Fruit fly (Drosophila melanogaster) whole organism, prepupa: ENCODE measurements around the gene CG31883.
A peak's percentile ranks its signal among the peaks of the same experiment; 100 is the strongest.

Source experiments
- CG10669 ChIP-seq: fragments of 200-800 bp; sonication (Bioruptor generic); optimal IDR thresholded peaks from 3 replicates; lab custom pipeline; 2018; ENCODE audit warnings: missing biosample characterization, mild to moderate bottlenecking, missing genetic modification characterization, moderate library complexity
- CG11902 ChIP-seq: fragments of 200-800 bp; sonication (Bioruptor generic); optimal IDR thresholded peaks from 3 replicates; lab custom pipeline; 2016; ENCODE audit warnings: missing biosample characterization, missing genetic modification characterization
- CG15336 ChIP-seq: fragments of 200-800 bp; sonication (Bioruptor generic); IDR thresholded peaks from 2 replicates; pipeline ENCODE4 v1.3.6; 2022; ENCODE audit warnings: missing biosample characterization, missing genetic modification characterization
- CG1621 ChIP-seq: fragments of 200-800 bp; sonication (Bioruptor generic); optimal IDR thresholded peaks from 3 replicates; lab custom pipeline; 2018; ENCODE audit warnings: missing biosample characterization, mild to moderate bottlenecking, missing genetic modification characterization
- CG16779 ChIP-seq: fragments of 200-800 bp; sonication (Bioruptor generic); optimal IDR thresholded peaks from 3 replicates; lab custom pipeline; 2017; ENCODE audit warnings: missing biosample characterization, mild to moderate bottlenecking, missing genetic modification characterization
- CG3032 ChIP-seq: fragments of 200-800 bp; optimal IDR thresholded peaks from 2 replicates; lab custom pipeline; 2019; ENCODE audit warnings: missing biosample characterization, mild to moderate bottlenecking, missing genetic modification characterization, moderate library complexity
- CG32006 ChIP-seq: fragments of 200-800 bp; sonication (Bioruptor generic); optimal IDR thresholded peaks from 3 replicates; lab custom pipeline; 2017; ENCODE audit warnings: missing biosample characterization, mild to moderate bottlenecking, missing genetic modification characterization
- CG34406 ChIP-seq: fragments of 200-800 bp; sonication (Bioruptor generic); optimal IDR thresholded peaks from 3 replicates; lab custom pipeline; 2016; ENCODE audit warnings: missing biosample characterization, missing genetic modification characterization
- CG4318 ChIP-seq: fragments of 200-800 bp; sonication (Bioruptor generic); optimal IDR thresholded peaks from 3 replicates; lab custom pipeline; 2017; ENCODE audit warnings: missing biosample characterization, mild to moderate bottlenecking, missing genetic modification characterization
- CG6163 ChIP-seq: fragments of 200-800 bp; sonication (Bioruptor generic); IDR thresholded peaks from 3 replicates; pipeline ENCODE4 v1.3.6; 2022; ENCODE audit warnings: missing biosample characterization, missing genetic modification characterization
- CG6792 ChIP-seq: fragments of 200-800 bp; sonication (Bioruptor generic); optimal IDR thresholded peaks from 3 replicates; lab custom pipeline; 2016; ENCODE audit warnings: missing biosample characterization, missing genetic modification characterization
- CG6808 ChIP-seq: fragments of 200-800 bp; sonication (Bioruptor generic); optimal IDR thresholded peaks from 3 replicates; lab custom pipeline; 2017; ENCODE audit warnings: missing biosample characterization, missing genetic modification characterization, mild to moderate bottlenecking, moderate library complexity, missing genetic modification reagents
- CG6854 ChIP-seq: fragments of 200-800 bp; sonication (Bioruptor generic); optimal IDR thresholded peaks from 2 replicates; lab custom pipeline; 2017; ENCODE audit warnings: missing biosample characterization, mild to moderate bottlenecking, missing genetic modification characterization
- CG8119 ChIP-seq: fragments of 200-800 bp; sonication (Bioruptor generic); IDR thresholded peaks from 3 replicates; pipeline ENCODE4 v1.3.6; 2022; ENCODE audit warnings: missing biosample characterization, missing genetic modification characterization
- CG9139 ChIP-seq: fragments of 200-800 bp; sonication (Bioruptor generic); optimal IDR thresholded peaks from 3 replicates; lab custom pipeline; 2017; ENCODE audit warnings: missing biosample characterization, mild to moderate bottlenecking, missing genetic modification characterization
- Eip75B ChIP-seq: fragments of 200-800 bp; sonication (Bioruptor generic); optimal IDR thresholded peaks from 3 replicates; lab custom pipeline; 2016; ENCODE audit warnings: missing biosample characterization, missing genetic modification characterization
- Eip78C ChIP-seq: fragments of 200-800 bp; sonication (Bioruptor generic); peaks from one replicate; lab custom pipeline; 2016; ENCODE audit warnings: missing biosample characterization, missing genetic modification characterization
- Ets21C ChIP-seq: fragments of 200-800 bp; sonication (Bioruptor generic); optimal IDR thresholded peaks from 3 replicates; lab custom pipeline; 2016; ENCODE audit warnings: missing biosample characterization, missing genetic modification characterization
- Ets96B ChIP-seq: fragments of 200-800 bp; optimal IDR thresholded peaks from 2 replicates; lab custom pipeline; 2019; ENCODE audit warnings: missing biosample characterization, mild to moderate bottlenecking, missing genetic modification characterization, moderate library complexity
- Hr38 ChIP-seq: sonication (Bioruptor generic); optimal IDR thresholded peaks from 2 replicates; lab custom pipeline; 2016; ENCODE audit warnings: missing biosample characterization, missing genetic modification characterization
- Hr4 ChIP-seq: fragments of 200-800 bp; sonication (Bioruptor generic); optimal IDR thresholded peaks from 3 replicates; lab custom pipeline; 2016; ENCODE audit warnings: missing biosample characterization, missing genetic modification characterization
- Lpt ChIP-seq: fragments of 200-800 bp; sonication (Bioruptor generic); optimal IDR thresholded peaks from 3 replicates; lab custom pipeline; 2016; ENCODE audit warnings: missing biosample characterization, missing genetic modification characterization
- Met ChIP-seq: fragments of 200-800 bp; sonication (Bioruptor generic); optimal IDR thresholded peaks from 3 replicates; lab custom pipeline; 2016; ENCODE audit warnings: missing biosample characterization, missing genetic modification characterization
- OdsH ChIP-seq: fragments of 200-800 bp; sonication (Bioruptor generic); optimal IDR thresholded peaks from 3 replicates; lab custom pipeline; 2016; ENCODE audit warnings: missing biosample characterization, missing genetic modification characterization
- Sox102F ChIP-seq: fragments of 200-800 bp; sonication (Bioruptor generic); optimal IDR thresholded peaks from 2 replicates; lab custom pipeline; 2016; ENCODE audit warnings: missing biosample characterization, mild to moderate bottlenecking, missing genetic modification characterization
- Sox15 ChIP-seq: fragments of 200-800 bp; sonication (Bioruptor generic); optimal IDR thresholded peaks from 3 replicates; lab custom pipeline; 2016; ENCODE audit warnings: missing biosample characterization, missing genetic modification characterization
- achi ChIP-seq: fragments of 200-800 bp; sonication (Bioruptor generic); optimal IDR thresholded peaks from 3 replicates; lab custom pipeline; 2016; ENCODE audit warnings: missing biosample characterization, missing genetic modification characterization
- acj6 ChIP-seq: fragments of 200-800 bp; sonication (Bioruptor generic); optimal IDR thresholded peaks from 3 replicates; lab custom pipeline; 2016; ENCODE audit warnings: missing biosample characterization, missing genetic modification characterization
- dac ChIP-seq: fragments of 200-800 bp; sonication (Bioruptor generic); optimal IDR thresholded peaks from 2 replicates; lab custom pipeline; 2017; ENCODE audit warnings: missing biosample characterization, mild to moderate bottlenecking, missing genetic modification characterization
- dsx ChIP-seq: fragments of 200-800 bp; optimal IDR thresholded peaks from 3 replicates; lab custom pipeline; 2019; ENCODE audit warnings: missing biosample characterization, mild to moderate bottlenecking, missing genetic modification characterization, moderate library complexity; ENCODE audit not compliant: poor library complexity, severe bottlenecking
- esn ChIP-seq: fragments of 200-800 bp; sonication (Bioruptor generic); optimal IDR thresholded peaks from 2 replicates; lab custom pipeline; 2016; ENCODE audit warnings: missing biosample characterization, mild to moderate bottlenecking, missing genetic modification characterization, moderate library complexity
- fd59A ChIP-seq: fragments of 200-800 bp; sonication (Bioruptor generic); optimal IDR thresholded peaks from 2 replicates; lab custom pipeline; 2017; ENCODE audit warnings: missing biosample characterization, mild to moderate bottlenecking, missing genetic modification characterization, missing genetic modification reagents
- fd85E ChIP-seq: fragments of 200-800 bp; sonication (Bioruptor generic); optimal IDR thresholded peaks from 3 replicates; lab custom pipeline; 2016; ENCODE audit warnings: missing biosample characterization, missing genetic modification characterization
- fkh ChIP-seq: fragments of 200-800 bp; sonication (Bioruptor generic); optimal IDR thresholded peaks from 3 replicates; lab custom pipeline; 2017; ENCODE audit warnings: missing biosample characterization, mild to moderate bottlenecking, missing genetic modification characterization, moderate library complexity
- net ChIP-seq: fragments of 200-800 bp; sonication (Bioruptor generic); optimal IDR thresholded peaks from 3 replicates; lab custom pipeline; 2016; ENCODE audit warnings: missing biosample characterization, missing genetic modification characterization
- pdm3 ChIP-seq: fragments of 200-800 bp; sonication (Bioruptor generic); optimal IDR thresholded peaks from 3 replicates; lab custom pipeline; 2016; ENCODE audit warnings: missing biosample characterization, missing genetic modification characterization
- ss ChIP-seq, 2 experiments: fragments of 200-800 bp; sonication (Bioruptor generic); optimal IDR thresholded peaks; 2 replicates in 1 of 2; 3 replicates in 1 of 2; lab custom pipeline; 2017 to 2018; ENCODE audit warnings: mild to moderate bottlenecking in 2 of 2, missing biosample characterization in 2 of 2, missing genetic modification characterization in 2 of 2, moderate library complexity in 1 of 2
- svp ChIP-seq: fragments of 200-800 bp; sonication (Bioruptor generic); peaks from one replicate; lab custom pipeline; 2016; ENCODE audit warnings: missing biosample characterization, missing genetic modification characterization
- topi ChIP-seq: fragments of 200-800 bp; sonication (Bioruptor generic); optimal IDR thresholded peaks from 3 replicates; lab custom pipeline; 2016; ENCODE audit warnings: missing biosample characterization, missing genetic modification characterization
- vri ChIP-seq: fragments of 200-800 bp; sonication (Bioruptor generic); optimal IDR thresholded peaks from 3 replicates; lab custom pipeline; 2016; ENCODE audit warnings: missing biosample characterization, mild to moderate bottlenecking, missing genetic modification characterization

CG31883 gene

DNA sequence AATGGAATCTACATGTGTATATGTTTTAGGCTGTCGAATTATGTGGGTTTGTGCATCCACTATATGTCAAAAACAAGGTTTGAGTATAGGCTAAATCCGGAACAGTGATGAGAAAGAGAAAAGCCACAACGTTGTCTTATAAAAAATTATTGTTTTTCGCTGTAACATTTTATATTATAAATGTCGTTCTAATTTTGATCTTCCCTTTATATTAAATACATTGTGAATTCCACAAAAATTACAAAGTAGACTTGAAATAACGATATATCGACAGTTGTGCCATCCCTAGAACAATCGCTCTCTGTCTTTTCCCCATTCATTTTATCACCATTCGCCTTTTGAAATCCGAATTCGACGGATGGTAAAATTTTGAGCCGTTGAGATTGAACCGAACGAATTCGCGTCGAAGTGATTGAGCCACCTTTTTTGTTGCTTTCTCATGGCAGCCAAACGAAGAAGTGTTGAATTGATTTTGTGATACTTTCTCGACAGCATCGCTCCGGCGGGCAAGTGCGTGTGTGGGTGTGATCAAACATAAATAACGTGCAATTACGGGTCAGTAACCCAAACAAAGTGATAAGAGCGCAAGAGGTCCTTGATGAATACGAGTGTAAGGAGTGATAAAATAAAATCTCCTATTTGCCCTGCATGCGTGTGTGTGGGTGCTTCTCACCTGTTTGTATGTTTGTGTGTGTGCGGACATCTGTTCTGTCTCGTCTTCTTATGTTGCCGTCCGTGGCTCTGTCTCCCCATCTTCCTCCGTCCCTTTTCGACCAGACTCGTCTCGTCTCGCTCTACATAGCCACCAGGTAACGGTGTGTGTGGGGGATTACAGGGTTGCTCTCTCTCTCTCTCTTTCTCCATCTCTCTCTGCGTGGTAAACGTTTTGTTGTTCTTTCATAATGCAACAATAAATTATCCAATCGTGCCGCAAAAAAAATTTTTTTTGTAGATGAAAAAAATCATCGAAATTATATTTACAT, 7.1 kb upstream of the CG31883 start, which contains the start of gene Oatp30B (continued):
- TF ChIP-seq CG11902 (GFP tag; lab: Kevin White, UChicago) (peak; percentile 89), Lpt (peak; percentile 83), Hr38 (peak; percentile 21), CG6163 (peak; percentile 97), svp (peak; percentile 97), topi (peak; percentile 92), OdsH (GFP tag; lab: Kevin White, UChicago) (peak; percentile 95), CG10669 (GFP tag; lab: Kevin White, UChicago) (peak; percentile 87), CG9139 (peak; percentile 66), Met (GFP tag; lab: Kevin White, UChicago) (peak; percentile 93), acj6 (GFP tag; lab: Kevin White, UChicago) (peak; percentile 94), CG8119 (no peak; the same call in 1 of the 3 replicates), Sox102F (peak; percentile 94), dsx (GFP tag; lab: Kevin White, UChicago) (peak; percentile 95), CG6808 (peak; percentile 79), ss (GFP tag; optimal IDR thresholded peaks at IDR 0.05; lab: Kevin White, UChicago) (peak; percentile 57 to 83), CG15336 (GFP tag; lab: Robert Waterston, UW) (peak; percentile 92), CG6854 (GFP tag; lab: Kevin White, UChicago) (peak; percentile 71), Ets96B (tag; lab: Kevin White, UChicago) (peak; percentile 93), achi (GFP tag; lab: Kevin White, UChicago) (peak; percentile 90), CG3032 (tag; lab: Kevin White, UChicago) (peak; percentile 94), fkh (GFP tag; lab: Kevin White, UChicago) (peak; percentile 53), esn (GFP tag; lab: Kevin White, UChicago) (peak; percentile 96), CG1621 (tag; lab: Kevin White, UChicago) (peak; percentile 100), CG16779 (tag; lab: Kevin White, UChicago) (peak; percentile 84), CG6792 (GFP tag; lab: Kevin White, UChicago) (peak; percentile 91), fd85E (GFP tag; lab: Kevin White, UChicago) (peak; percentile 79), CG32006 (GFP tag; lab: Kevin White, UChicago) (peak; percentile 89), Hr4 (peak; percentile 93), Eip75B (GFP tag; lab: Kevin White, UChicago) (peak; percentile 93), Sox15 (GFP tag; lab: Kevin White, UChicago) (peak; percentile 90), CG4318 (GFP tag; lab: Kevin White, UChicago) (peak; percentile 80), net (GFP tag; lab: Kevin White, UChicago) (peak; percentile 89), fd59A (GFP tag; lab: Kevin White, UChicago) (peak; percentile 74), dac (GFP tag; lab: Kevin White, UChicago) (peak; percentile 75), pdm3 (peak; percentile 95), Ets21C (GFP tag; lab: Kevin White, UChicago) (peak; percentile 90)

DNA sequence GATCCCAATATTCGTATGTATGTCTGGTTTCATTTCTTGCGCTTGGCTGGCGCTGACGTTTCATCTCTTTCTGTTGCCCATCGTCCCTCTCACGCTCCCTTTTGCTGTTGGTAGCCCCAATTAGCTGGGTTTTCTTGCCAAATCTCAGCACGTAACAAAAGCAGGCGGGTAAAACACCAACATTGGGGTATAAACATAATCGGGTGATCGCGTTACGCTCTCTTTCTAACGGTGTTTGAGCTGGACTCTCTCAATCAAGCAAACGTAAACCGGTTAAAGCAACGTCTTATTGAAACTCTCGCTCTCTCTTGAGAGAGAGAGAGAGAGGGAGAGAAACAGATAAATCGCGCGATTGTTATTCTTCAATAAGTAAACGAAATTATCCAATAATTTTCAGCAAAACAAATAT, 5.5 kb upstream of the CG31883 start:
- TF ChIP-seq vri (GFP tag; lab: Kevin White, UChicago) = peak; percentile 2
- peak; percentile 34; the same call in 1 of the 2 replicates for TF ChIP-seq CG15336 (GFP tag; lab: Robert Waterston, UW)
- TF ChIP-seq Eip78C (GFP tag; lab: Kevin White, UChicago) = peak; percentile 42
- no peak for TF ChIP-seq CG34406
